Fruit fly (Drosophila melanogaster) whole organism, embryonic: ENCODE measurements around the gene sle.

Experiments used
- Abd-B ChIP-seq: fragments of 200-800 bp; sonication (Bioruptor generic); optimal IDR thresholded peaks from 2 replicates; lab custom pipeline; 2018; ENCODE audit warnings: missing biosample characterization, mild to moderate bottlenecking, missing genetic modification characterization, moderate library complexity
- Atf3 ChIP-seq: fragments of 200-800 bp; sonication (Bioruptor generic); optimal IDR thresholded peaks from 3 replicates; lab custom pipeline; 2016; ENCODE audit warnings: missing biosample characterization, missing genetic modification characterization
- CG10209 ChIP-seq: fragments of 200-800 bp; sonication (Bioruptor generic); optimal IDR thresholded peaks from 3 replicates; lab custom pipeline; 2017; ENCODE audit warnings: missing biosample characterization, mild to moderate bottlenecking, missing genetic modification characterization, missing genetic modification reagents
- CG1024 ChIP-seq: fragments of 200-800 bp; sonication (Bioruptor generic); IDR thresholded peaks from 2 replicates; pipeline ENCODE4 v1.3.6; 2022; ENCODE audit warnings: missing biosample characterization, missing genetic modification characterization
- CG10959 ChIP-seq: fragments of 200-800 bp; sonication (Bioruptor generic); IDR thresholded peaks from 2 replicates; pipeline ENCODE4 v1.3.6; 2022; ENCODE audit warnings: missing biosample characterization, missing genetic modification characterization
- CG11504 ChIP-seq: fragments of 200-800 bp; sonication (Bioruptor generic); optimal IDR thresholded peaks from 3 replicates; lab custom pipeline; 2019; ENCODE audit warnings: missing biosample characterization, mild to moderate bottlenecking, missing genetic modification characterization, moderate library complexity
- CG14860 ChIP-seq: fragments of 200-800 bp; sonication (Bioruptor generic); IDR thresholded peaks from 3 replicates; pipeline ENCODE4 v1.3.6; 2022; ENCODE audit warnings: missing biosample characterization, missing genetic modification characterization; ENCODE audit not compliant: partially characterized antibody
- CG14965 ChIP-seq: fragments of 200-800 bp; sonication (Bioruptor generic); optimal IDR thresholded peaks from 2 replicates; lab custom pipeline; 2016; ENCODE audit warnings: missing biosample characterization, missing genetic modification characterization, borderline replicate concordance
- CG15696 ChIP-seq: fragments of 200-800 bp; sonication (Bioruptor generic); optimal IDR thresholded peaks from 2 replicates; lab custom pipeline; 2019; ENCODE audit warnings: missing biosample characterization, mild to moderate bottlenecking, missing genetic modification characterization, moderate library complexity
- CG1602 ChIP-seq: fragments of 200-800 bp; sonication (Bioruptor generic); optimal IDR thresholded peaks from 3 replicates; lab custom pipeline; 2016; ENCODE audit warnings: missing biosample characterization, missing genetic modification characterization
- CG17186 ChIP-seq: fragments of 200-800 bp; sonication (Bioruptor generic); optimal IDR thresholded peaks from 3 replicates; lab custom pipeline; 2017; ENCODE audit warnings: missing biosample characterization, missing genetic modification reagents, missing genetic modification characterization
- CG17328 ChIP-seq: fragments of 200-800 bp; sonication (Bioruptor generic); IDR thresholded peaks from 2 replicates; pipeline ENCODE4 v1.3.6; 2022; ENCODE audit warnings: missing biosample characterization, missing genetic modification characterization
- CG17361 ChIP-seq: fragments of 200-800 bp; sonication (Bioruptor generic); IDR thresholded peaks from 3 replicates; pipeline ENCODE4 v1.3.6; 2022; ENCODE audit warnings: missing biosample characterization, missing genetic modification characterization
- CG17385 ChIP-seq: fragments of 200-800 bp; sonication (Bioruptor generic); optimal IDR thresholded peaks from 3 replicates; lab custom pipeline; 2018; ENCODE audit warnings: missing biosample characterization, mild to moderate bottlenecking, missing genetic modification characterization
- CG18011 ChIP-seq: fragments of 200-800 bp; sonication (Bioruptor generic); optimal IDR thresholded peaks from 2 replicates; lab custom pipeline; 2017; ENCODE audit warnings: missing biosample characterization, missing genetic modification characterization, mild to moderate bottlenecking, moderate library complexity, missing genotype
- CG18476 ChIP-seq: fragments of 200-800 bp; sonication (Bioruptor generic); optimal IDR thresholded peaks from 2 replicates; lab custom pipeline; 2016; ENCODE audit warnings: missing biosample characterization, mild to moderate bottlenecking, missing genetic modification characterization
- CG42726 ChIP-seq: fragments of 200-800 bp; sonication (Bioruptor generic); IDR thresholded peaks from 2 replicates; pipeline ENCODE4 v1.3.6; 2022; ENCODE audit warnings: missing biosample characterization, missing genetic modification characterization; ENCODE audit not compliant: partially characterized antibody
- CG4360 ChIP-seq: fragments of 200-800 bp; sonication (Bioruptor generic); IDR thresholded peaks from 2 replicates; pipeline ENCODE4 v1.3.6; 2022; ENCODE audit warnings: missing biosample characterization, missing genetic modification characterization
- CG6689 ChIP-seq: fragments of 200-800 bp; sonication (Bioruptor generic); IDR thresholded peaks from 2 replicates; pipeline ENCODE4 v1.3.6; 2022; ENCODE audit warnings: missing biosample characterization, missing genetic modification characterization
- CG6765 ChIP-seq: fragments of 200-800 bp; sonication (Bioruptor generic); optimal IDR thresholded peaks from 3 replicates; lab custom pipeline; 2017; ENCODE audit warnings: missing biosample characterization, mild to moderate bottlenecking, missing genetic modification characterization
- CG7839 ChIP-seq: fragments of 200-800 bp; sonication (Bioruptor generic); optimal IDR thresholded peaks from 3 replicates; lab custom pipeline; 2018; ENCODE audit warnings: missing biosample characterization, mild to moderate bottlenecking, missing genetic modification characterization, moderate library complexity
- CG8089 ChIP-seq: fragments of 200-800 bp; sonication (Bioruptor generic); optimal IDR thresholded peaks from 3 replicates; lab custom pipeline; 2016; ENCODE audit warnings: missing biosample characterization, missing genetic modification characterization
- D ChIP-seq, 2 experiments: fragments of 200-800 bp in 1 of 2; fragments of >200 bp in 1 of 2; sonication (Bioruptor generic) in 1 of 2; optimal IDR thresholded peaks; 2 replicates in 1 of 2; 3 replicates in 1 of 2; lab custom pipeline; 2017; ENCODE audit warnings: mild to moderate bottlenecking in 1 of 2, missing biosample characterization in 1 of 2, missing genetic modification characterization in 1 of 2, missing genetic modification reagents in 1 of 2
- E2f1 ChIP-seq: fragments of 200-800 bp; sonication (Bioruptor generic); IDR thresholded peaks from 2 replicates; pipeline ENCODE4 v1.3.6; 2022; ENCODE audit warnings: missing biosample characterization, missing genetic modification characterization
- Hr78 ChIP-seq, 2 experiments: fragments of 200-800 bp in 1 of 2; fragments of >200 bp in 1 of 2; sonication (Bioruptor generic) in 1 of 2; optimal IDR thresholded peaks; 2 replicates each; lab custom pipeline; 2017 to 2019; ENCODE audit warnings: missing biosample characterization in 2 of 2, missing genetic modification characterization in 2 of 2, mild to moderate bottlenecking in 1 of 2, moderate library complexity in 1 of 2
- Lim3 ChIP-seq: fragments of 200-800 bp; sonication (Bioruptor generic); IDR thresholded peaks from 2 replicates; pipeline ENCODE4 v1.3.6; 2022; ENCODE audit warnings: missing biosample characterization, missing genetic modification characterization
- MTF-1 ChIP-seq: fragments of 200-800 bp; sonication (Bioruptor generic); optimal IDR thresholded peaks from 2 replicates; lab custom pipeline; 2018; ENCODE audit warnings: missing biosample characterization, mild to moderate bottlenecking, missing genetic modification characterization, borderline replicate concordance
- Med ChIP-seq: fragments of 200-800 bp; sonication (Bioruptor generic); peaks from one replicate; lab custom pipeline; 2016; ENCODE audit warnings: missing biosample characterization, missing genetic modification characterization, mild to moderate bottlenecking, inconsistent platforms, moderate library complexity
- Oli ChIP-seq: fragments of 200-800 bp; sonication (Bioruptor generic); optimal IDR thresholded peaks from 2 replicates; lab custom pipeline; 2018; ENCODE audit warnings: missing biosample characterization, mild to moderate bottlenecking, missing genetic modification characterization, moderate library complexity
- Pdp1 ChIP-seq, 2 experiments: fragments of 200-800 bp; sonication (Bioruptor generic); optimal IDR thresholded peaks; 3 replicates each; lab custom pipeline; 2016; ENCODE audit warnings: missing biosample characterization in 2 of 2, missing genetic modification characterization in 2 of 2, mild to moderate bottlenecking in 1 of 2, moderate library complexity in 1 of 2
- Sox102F ChIP-seq: fragments of 200-800 bp; sonication (Bioruptor generic); optimal IDR thresholded peaks from 2 replicates; lab custom pipeline; 2018; ENCODE audit warnings: missing biosample characterization, mild to moderate bottlenecking, missing genetic modification characterization, moderate library complexity
- Sry-β ChIP-seq: fragments of 200-800 bp; sonication (Bioruptor generic); optimal IDR thresholded peaks from 2 replicates; lab custom pipeline; 2018; ENCODE audit warnings: missing biosample characterization, mild to moderate bottlenecking, missing genetic modification characterization, moderate library complexity
- Stat92E ChIP-seq, 3 experiments: fragments of >200 bp in 2 of 3; fragments of 200-800 bp in 1 of 3; sonication (Bioruptor generic) in 1 of 3; optimal IDR thresholded peaks; 2 replicates each; lab custom pipeline; 2017 to 2019; ENCODE audit warnings: missing biosample characterization in 3 of 3, missing genetic modification characterization in 3 of 3, mild to moderate bottlenecking in 1 of 3, moderate library complexity in 1 of 3
- Taf1 ChIP-seq: fragments of 200-800 bp; sonication (Bioruptor generic); IDR thresholded peaks from 2 replicates; pipeline ENCODE4 v1.3.6; 2022; ENCODE audit warnings: missing biosample characterization, missing genetic modification characterization
- ash1 ChIP-seq: fragments of 200-800 bp; sonication (Bioruptor generic); optimal IDR thresholded peaks from 2 replicates; lab custom pipeline; 2018; ENCODE audit warnings: missing biosample characterization, mild to moderate bottlenecking, missing genetic modification characterization
- bsh ChIP-seq, 2 experiments: fragments of 200-800 bp; sonication (Bioruptor generic); optimal IDR thresholded peaks; 2 replicates each; lab custom pipeline; 2017 to 2018; ENCODE audit warnings: mild to moderate bottlenecking in 2 of 2, missing biosample characterization in 2 of 2, missing genetic modification characterization in 2 of 2, moderate library complexity in 1 of 2
- ftz-f1 ChIP-seq: fragments of 200-800 bp; sonication (Bioruptor generic); optimal IDR thresholded peaks from 2 replicates; lab custom pipeline; 2016; ENCODE audit warnings: missing biosample characterization, missing genetic modification characterization
- gsb-n ChIP-seq: fragments of 200-800 bp; sonication (Bioruptor generic); optimal IDR thresholded peaks from 3 replicates; lab custom pipeline; 2018; ENCODE audit warnings: missing biosample characterization, mild to moderate bottlenecking, missing genetic modification characterization
- ind ChIP-seq: fragments of 200-800 bp; sonication (Bioruptor generic); optimal IDR thresholded peaks from 3 replicates; lab custom pipeline; 2016; ENCODE audit warnings: missing biosample characterization, missing genetic modification characterization
- lab ChIP-seq: fragments of 200-800 bp; sonication (Bioruptor generic); optimal IDR thresholded peaks from 3 replicates; lab custom pipeline; 2017; ENCODE audit warnings: missing biosample characterization, missing genetic modification characterization, mild to moderate bottlenecking, moderate library complexity, missing genetic modification reagents
- mam ChIP-seq: fragments of 200-800 bp; sonication (Bioruptor generic); optimal IDR thresholded peaks from 3 replicates; lab custom pipeline; 2016; ENCODE audit warnings: missing biosample characterization, missing genetic modification characterization
- pan ChIP-seq, 4 experiments: fragments of >200 bp in 3 of 4; fragments of 200-800 bp in 1 of 4; sonication (Bioruptor generic) in 1 of 4; optimal IDR thresholded peaks in 3 of 4; IDR thresholded peaks in 1 of 4; 2 replicates each; pipeline versions ENCODE4 v1.3.6 to Lab custom; 2017 to 2022; ENCODE audit warnings: missing biosample characterization in 2 of 4, missing genetic modification characterization in 2 of 4, mixed read lengths in 1 of 4
- psq ChIP-seq: fragments of 200-800 bp; sonication (Bioruptor generic); optimal IDR thresholded peaks from 2 replicates; lab custom pipeline; 2017; ENCODE audit warnings: missing biosample characterization, missing genetic modification characterization
- rib ChIP-seq: fragments of 200-800 bp; sonication (Bioruptor generic); IDR thresholded peaks from 2 replicates; pipeline ENCODE4 v1.3.6; 2022; ENCODE audit warnings: missing biosample characterization, missing genetic modification characterization
- row ChIP-seq: fragments of 200-800 bp; sonication (Bioruptor generic); IDR thresholded peaks from 3 replicates; pipeline ENCODE4 v1.3.6; 2022; ENCODE audit warnings: missing biosample characterization, missing genetic modification characterization
- sim ChIP-seq: fragments of 200-800 bp; sonication (Bioruptor generic); IDR thresholded peaks from 2 replicates; pipeline ENCODE4 v1.3.6; 2022; ENCODE audit warnings: missing biosample characterization, missing genetic modification characterization
- sob ChIP-seq: fragments of 200-800 bp; sonication (Bioruptor generic); IDR thresholded peaks from 2 replicates; pipeline ENCODE4 v1.3.6; 2022; ENCODE audit warnings: missing biosample characterization, missing genetic modification characterization
- zfh1 ChIP-seq: fragments of 200-800 bp; sonication (Bioruptor generic); IDR thresholded peaks from 3 replicates; pipeline ENCODE4 v1.3.6; 2022; ENCODE audit warnings: missing biosample characterization, missing genetic modification characterization
- zfh2 ChIP-seq: fragments of 200-800 bp; sonication (Bioruptor generic); optimal IDR thresholded peaks from 2 replicates; lab custom pipeline; 2016; ENCODE audit warnings: missing biosample characterization, missing genetic modification characterization

sle gene

DNA sequence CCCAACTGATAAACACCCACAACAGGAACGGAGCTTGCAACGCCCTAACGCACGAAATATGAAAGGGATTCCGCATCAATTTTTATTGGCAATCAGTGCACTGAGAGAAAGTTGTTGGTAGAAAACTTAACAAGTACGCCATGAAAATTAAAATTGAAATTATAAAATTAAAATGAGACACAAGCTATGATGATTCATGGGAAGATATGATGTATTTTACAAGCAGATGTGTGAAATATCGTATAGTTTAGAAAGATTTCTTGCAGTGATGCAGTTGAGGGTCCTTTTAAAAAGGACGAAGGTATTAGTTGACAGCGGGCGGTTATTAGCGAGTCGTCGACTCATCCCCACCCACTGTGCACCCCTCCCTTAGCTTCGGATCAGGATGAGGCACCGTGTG lies 37.6 kb downstream of the sle start (continued):
- TF ChIP-seq CG11504 (peak; percentile 49), CG42726 (no peak), CG17361 (GFP tag; lab: Robert Waterston, UW) (no peak), rib (no peak), zfh2 (no peak), CG7839 (no peak), pan (optimal IDR thresholded peaks at IDR 0.05; lab: Kevin White, UChicago) (no peak), pan (GFP tag; optimal IDR thresholded peaks at IDR 0.05 in 1 of 2, IDR thresholded peaks at IDR 0.05 in 1 of 2) (no peak), CG6689 (GFP tag; lab: Robert Waterston, UW) (peak; percentile 32; the same call in 1 of the 2 replicates), CG6765 (GFP tag; lab: Kevin White, UChicago) (no peak), Taf1 (GFP tag; lab: Robert Waterston, UW) (no peak), MTF-1 (GFP tag; lab: Kevin White, UChicago) (no peak), CG17186 (GFP tag; lab: Kevin White, UChicago) (no peak), D (optimal IDR thresholded peaks at IDR 0.05; lab: Kevin White, UChicago) (no peak), D (GFP tag; optimal IDR thresholded peaks at IDR 0.05; lab: Kevin White, UChicago) (peak; percentile 20), sim (GFP tag; lab: Robert Waterston, UW) (no peak), gsb-n (tag; lab: Kevin White, UChicago) (peak; percentile 40), lab (no peak), Med (peak; percentile 59)

- TF ChIP-seq CG4360 (GFP tag; lab: Robert Waterston, UW) (no peak), bsh (GFP tag; optimal IDR thresholded peaks at IDR 0.05; lab: Kevin White, UChicago) (peak in 1 of 2 experiments; percentile 55), sob (no peak), Stat92E (GFP tag; optimal IDR thresholded peaks at IDR 0.05; lab: Kevin White, UChicago) (no peak), CG17385 (peak; percentile 25), CG17328 (no peak), CG10209 (GFP tag; lab: Kevin White, UChicago) (no peak), CG18011 (GFP tag; lab: Kevin White, UChicago) (no peak), Pdp1 (GFP tag; optimal IDR thresholded peaks at IDR 0.05; lab: Kevin White, UChicago) (peak in 1 of 2 experiments; percentile 34), CG1602 (GFP tag; lab: Kevin White, UChicago) (no peak), E2f1 (GFP tag; lab: Robert Waterston, UW) (no peak), CG18476 (no peak), zfh1 (GFP tag; lab: Robert Waterston, UW) (no peak), Lim3 (GFP tag; lab: Robert Waterston, UW) (no peak), Oli (tag; lab: Kevin White, UChicago) (no peak), psq (GFP tag; lab: Kevin White, UChicago) (no peak), Atf3 (GFP tag; lab: Kevin White, UChicago) (no peak), CG15696 (tag; lab: Kevin White, UChicago) (no peak), CG10959 (no peak), Sox102F (GFP tag; lab: Kevin White, UChicago) (no peak), ftz-f1 (GFP tag; lab: Kevin White, UChicago) (no peak), CG1024 (GFP tag; lab: Robert Waterston, UW) (no peak), Sry-β (GFP tag; lab: Kevin White, UChicago) (peak; percentile 25), CG8089 (GFP tag; lab: Kevin White, UChicago) (no peak), mam (peak; percentile 15), ind (GFP tag; lab: Kevin White, UChicago) (no peak), row (GFP tag; lab: Robert Waterston, UW) (no peak), CG14965 (GFP tag; lab: Kevin White, UChicago) (no peak), CG14860 (GFP tag; lab: Robert Waterston, UW) (no peak), Abd-B (GFP tag; lab: Kevin White, UChicago) (no peak), ash1 (GFP tag; lab: Kevin White, UChicago) (no peak), Hr78 (GFP tag; optimal IDR thresholded peaks at IDR 0.05; lab: Kevin White, UChicago) (no peak)
These were observed 44.9 kb downstream of the sle start, which contains the start of gene Rfx for dm6 chr3R:10377849-10378248. TSS of gene Rfx (minus strand) at chr3R:10378068.
